Fruit fly (Drosophila melanogaster) whole organism, embryonic: Measurements from ENCODE around the gene hll.

Experiments used
- Ada2b ChIP-seq: fragments of 200-800 bp; sonication (Bioruptor generic); IDR thresholded peaks from 2 replicates; pipeline ENCODE4 v1.3.6; 2022; ENCODE audit warnings: missing biosample characterization, missing genetic modification characterization
- Atf6 ChIP-seq: fragments of 200-800 bp; sonication (Bioruptor generic); IDR thresholded peaks from 2 replicates; pipeline ENCODE4 v1.3.6; 2022; ENCODE audit warnings: missing biosample characterization, missing genetic modification characterization
- B-H1 ChIP-seq: fragments of 200-800 bp; sonication (Bioruptor generic); IDR thresholded peaks from 3 replicates; pipeline ENCODE4 v1.3.6; 2022; ENCODE audit warnings: missing biosample characterization, missing genetic modification characterization
- Blimp-1 ChIP-seq: fragments of 200-800 bp; sonication (Bioruptor generic); optimal IDR thresholded peaks from 3 replicates; lab custom pipeline; 2018; ENCODE audit warnings: missing biosample characterization, missing genetic modification characterization, mild to moderate bottlenecking, moderate library complexity, missing genetic modification reagents
- CG17328 ChIP-seq: fragments of 200-800 bp; sonication (Bioruptor generic); IDR thresholded peaks from 2 replicates; pipeline ENCODE4 v1.3.6; 2022; ENCODE audit warnings: missing biosample characterization, missing genetic modification characterization
- CG17359 ChIP-seq: fragments of 200-800 bp; sonication (Bioruptor generic); optimal IDR thresholded peaks from 3 replicates; lab custom pipeline; 2018; ENCODE audit warnings: missing biosample characterization, mild to moderate bottlenecking, missing genetic modification characterization, moderate library complexity
- CG2199 ChIP-seq: fragments of 200-800 bp; sonication (Bioruptor generic); IDR thresholded peaks from 3 replicates; pipeline ENCODE4 v1.3.6; 2022; ENCODE audit warnings: missing biosample characterization, missing genetic modification characterization
- CG31441 ChIP-seq: fragments of 200-800 bp; sonication (Bioruptor generic); IDR thresholded peaks from 2 replicates; pipeline ENCODE4 v1.3.6; 2022; ENCODE audit warnings: missing biosample characterization, missing genetic modification characterization
- CG32532 ChIP-seq: fragments of 200-800 bp; sonication (Bioruptor generic); IDR thresholded peaks from 2 replicates; pipeline ENCODE4 v1.3.6; 2022; ENCODE audit warnings: missing biosample characterization, missing genetic modification characterization
- CG33213 ChIP-seq: fragments of 200-800 bp; sonication (Bioruptor generic); optimal IDR thresholded peaks from 3 replicates; lab custom pipeline; 2016; ENCODE audit warnings: missing biosample characterization, missing genetic modification characterization
- CG43689 ChIP-seq: fragments of 200-800 bp; sonication (Bioruptor generic); IDR thresholded peaks from 2 replicates; pipeline ENCODE4 v1.3.6; 2022; ENCODE audit warnings: missing biosample characterization, missing genetic modification characterization
- CG7556 ChIP-seq: fragments of 200-800 bp; sonication (Bioruptor generic); optimal IDR thresholded peaks from 2 replicates; lab custom pipeline; 2017; ENCODE audit warnings: missing biosample characterization, mild to moderate bottlenecking, missing genetic modification characterization
- CG7839 ChIP-seq: fragments of 200-800 bp; sonication (Bioruptor generic); optimal IDR thresholded peaks from 3 replicates; lab custom pipeline; 2018; ENCODE audit warnings: missing biosample characterization, mild to moderate bottlenecking, missing genetic modification characterization, moderate library complexity
- CG7928 ChIP-seq: fragments of 200-800 bp; sonication (Bioruptor generic); optimal IDR thresholded peaks from 2 replicates; lab custom pipeline; 2017; ENCODE audit warnings: missing biosample characterization, mild to moderate bottlenecking, missing genetic modification characterization
- CG8290 ChIP-seq, 3 experiments: fragments of 200-800 bp; sonication (Bioruptor generic); optimal IDR thresholded peaks; 2 replicates each; lab custom pipeline; 2016 to 2019; ENCODE audit warnings: missing biosample characterization in 3 of 3, missing genetic modification characterization in 3 of 3, mild to moderate bottlenecking in 2 of 3, moderate library complexity in 1 of 3
- CG8388 ChIP-seq: fragments of 200-800 bp; sonication (Bioruptor generic); optimal IDR thresholded peaks from 2 replicates; lab custom pipeline; 2019; ENCODE audit warnings: missing biosample characterization, mild to moderate bottlenecking, missing genetic modification characterization, moderate library complexity
- CG9932 ChIP-seq: fragments of 200-800 bp; sonication (Bioruptor generic); IDR thresholded peaks from 2 replicates; pipeline ENCODE4 v1.3.6; 2022; ENCODE audit warnings: missing biosample characterization, missing genetic modification characterization
- CoRest ChIP-seq: fragments of 200-800 bp; sonication (Bioruptor generic); optimal IDR thresholded peaks from 3 replicates; lab custom pipeline; 2018; ENCODE audit warnings: missing biosample characterization, mild to moderate bottlenecking, missing genetic modification characterization, moderate library complexity
- D19B ChIP-seq: fragments of 200-800 bp; sonication (Bioruptor generic); optimal IDR thresholded peaks from 2 replicates; lab custom pipeline; 2017; ENCODE audit warnings: missing biosample characterization, mild to moderate bottlenecking, missing genetic modification characterization
- Dref ChIP-seq: fragments of 200-800 bp; sonication (Bioruptor generic); IDR thresholded peaks from 2 replicates; pipeline ENCODE4 v1.3.6; 2022; ENCODE audit warnings: missing biosample characterization, missing genetic modification characterization
- Drgx ChIP-seq: fragments of 200-800 bp; sonication (Bioruptor generic); IDR thresholded peaks from 2 replicates; pipeline ENCODE4 v1.3.6; 2022; ENCODE audit warnings: missing biosample characterization, missing genetic modification characterization
- Elba2 ChIP-seq: fragments of 200-800 bp; sonication (Bioruptor generic); optimal IDR thresholded peaks from 3 replicates; lab custom pipeline; 2016; ENCODE audit warnings: missing biosample characterization, missing genetic modification characterization
- Fer3 ChIP-seq: fragments of 200-800 bp; sonication (Bioruptor generic); optimal IDR thresholded peaks from 2 replicates; lab custom pipeline; 2018; ENCODE audit warnings: missing biosample characterization, mild to moderate bottlenecking, missing genetic modification characterization, moderate library complexity
- Gug ChIP-seq: fragments of 200-800 bp; sonication (Bioruptor generic); IDR thresholded peaks from 4 replicates; pipeline ENCODE4 v1.3.6; 2022; ENCODE audit warnings: missing biosample characterization, missing genetic modification characterization
- H2.0 ChIP-seq: fragments of 200-800 bp; sonication (Bioruptor generic); IDR thresholded peaks from 2 replicates; pipeline ENCODE4 v1.3.6; 2022; ENCODE audit warnings: missing biosample characterization, missing genetic modification characterization
- Mad ChIP-seq: fragments of 200-800 bp; sonication (Bioruptor generic); optimal IDR thresholded peaks from 2 replicates; lab custom pipeline; 2016; ENCODE audit warnings: missing biosample characterization, missing genetic modification characterization
- Med ChIP-seq: fragments of 200-800 bp; sonication (Bioruptor generic); peaks from one replicate; lab custom pipeline; 2016; ENCODE audit warnings: missing biosample characterization, missing genetic modification characterization, mild to moderate bottlenecking, inconsistent platforms, moderate library complexity
- Mrtf ChIP-seq: fragments of 200-800 bp; sonication (Bioruptor generic); IDR thresholded peaks from 3 replicates; pipeline ENCODE4 v1.3.6; 2022; ENCODE audit warnings: missing biosample characterization, missing genetic modification characterization
- PHDP ChIP-seq: fragments of 200-800 bp; sonication (Bioruptor generic); optimal IDR thresholded peaks from 3 replicates; lab custom pipeline; 2018; ENCODE audit warnings: missing biosample characterization, mild to moderate bottlenecking, missing genetic modification characterization, moderate library complexity
- Pdp1 ChIP-seq, 2 experiments: fragments of 200-800 bp; sonication (Bioruptor generic); optimal IDR thresholded peaks; 3 replicates each; lab custom pipeline; 2016; ENCODE audit warnings: missing biosample characterization in 2 of 2, missing genetic modification characterization in 2 of 2, mild to moderate bottlenecking in 1 of 2, moderate library complexity in 1 of 2
- Six4 ChIP-seq: fragments of 200-800 bp; sonication (Bioruptor generic); optimal IDR thresholded peaks from 2 replicates; lab custom pipeline; 2016; ENCODE audit warnings: missing biosample characterization, missing genetic modification characterization
- Xrp1 ChIP-seq: fragments of 200-800 bp; sonication (Bioruptor generic); IDR thresholded peaks from 2 replicates; pipeline ENCODE4 v1.3.6; 2022; ENCODE audit warnings: missing biosample characterization, missing genetic modification characterization
- ac ChIP-seq: fragments of 200-800 bp; sonication (Bioruptor generic); optimal IDR thresholded peaks from 3 replicates; lab custom pipeline; 2017; ENCODE audit warnings: missing biosample characterization, mild to moderate bottlenecking, missing genetic modification characterization
- az2 ChIP-seq: fragments of 200-800 bp; sonication (Bioruptor generic); optimal IDR thresholded peaks from 3 replicates; lab custom pipeline; 2016; ENCODE audit warnings: missing biosample characterization, missing genetic modification characterization
- bcd ChIP-seq: fragments of 200-800 bp; sonication (Bioruptor generic); optimal IDR thresholded peaks from 2 replicates; lab custom pipeline; 2017; ENCODE audit warnings: missing biosample characterization, mild to moderate bottlenecking, missing genetic modification characterization
- bsh ChIP-seq, 2 experiments: fragments of 200-800 bp; sonication (Bioruptor generic); optimal IDR thresholded peaks; 2 replicates each; lab custom pipeline; 2017 to 2018; ENCODE audit warnings: mild to moderate bottlenecking in 2 of 2, missing biosample characterization in 2 of 2, missing genetic modification characterization in 2 of 2, moderate library complexity in 1 of 2
- ci ChIP-seq: fragments of 200-800 bp; sonication (Bioruptor generic); IDR thresholded peaks from 3 replicates; pipeline ENCODE4 v1.3.6; 2022; ENCODE audit warnings: missing biosample characterization, missing genetic modification characterization
- dmrt99B ChIP-seq: fragments of 200-800 bp; sonication (Bioruptor generic); optimal IDR thresholded peaks from 2 replicates; lab custom pipeline; 2018; ENCODE audit warnings: missing biosample characterization, mild to moderate bottlenecking, missing genetic modification characterization, moderate library complexity
- dpn ChIP-seq, 2 experiments: fragments of 200-800 bp; sonication (Bioruptor generic); optimal IDR thresholded peaks; 3 replicates each; lab custom pipeline; 2016; ENCODE audit warnings: missing biosample characterization in 2 of 2, missing genetic modification characterization in 2 of 2
- gt ChIP-seq: fragments of 200-800 bp; sonication (Bioruptor generic); IDR thresholded peaks from 2 replicates; pipeline ENCODE4 v1.3.6; 2022; ENCODE audit warnings: missing biosample characterization, missing genetic modification characterization
- jumu ChIP-seq: fragments of 200-800 bp; sonication (Bioruptor generic); optimal IDR thresholded peaks from 3 replicates; lab custom pipeline; 2016; ENCODE audit warnings: missing biosample characterization, missing genetic modification characterization
- knrl ChIP-seq: fragments of 200-800 bp; sonication (Bioruptor generic); IDR thresholded peaks from 3 replicates; pipeline ENCODE4 v1.3.6; 2022; ENCODE audit warnings: missing biosample characterization, missing genetic modification characterization; ENCODE audit not compliant: partially characterized antibody
- lmd ChIP-seq: fragments of 200-800 bp; sonication (Bioruptor generic); IDR thresholded peaks from 2 replicates; pipeline ENCODE4 v1.3.6; 2022; ENCODE audit warnings: missing biosample characterization, missing genetic modification characterization
- onecut ChIP-seq: fragments of 200-800 bp; sonication (Bioruptor generic); IDR thresholded peaks from 2 replicates; pipeline ENCODE4 v1.3.6; 2022; ENCODE audit warnings: missing biosample characterization, missing genetic modification characterization
- ranshi ChIP-seq: fragments of 200-800 bp; sonication (Bioruptor generic); IDR thresholded peaks from 2 replicates; pipeline ENCODE4 v1.3.6; 2022; ENCODE audit warnings: missing biosample characterization, missing genetic modification characterization
- scrt ChIP-seq: fragments of 200-800 bp; sonication (Bioruptor generic); optimal IDR thresholded peaks from 2 replicates; lab custom pipeline; 2018; ENCODE audit warnings: missing biosample characterization, mild to moderate bottlenecking, missing genetic modification characterization, moderate library complexity
- slbo ChIP-seq: fragments of 200-800 bp; sonication (Bioruptor generic); IDR thresholded peaks from 2 replicates; pipeline ENCODE4 v1.3.6; 2022; ENCODE audit warnings: missing biosample characterization, missing genetic modification characterization
- sug ChIP-seq: fragments of 200-800 bp; optimal IDR thresholded peaks from 2 replicates; lab custom pipeline; 2019; ENCODE audit warnings: missing biosample characterization, mild to moderate bottlenecking, missing genetic modification characterization, moderate library complexity

The hll gene

dm6 chr2L:14011591-14012303, 15.1 kb upstream of the hll start (continued):
- TF ChIP-seq sug: peak; percentile 41
- TF ChIP-seq Elba2 (GFP tag; lab: Kevin White, UChicago): no peak
- TF ChIP-seq CG33213 (GFP tag; lab: Kevin White, UChicago): peak; percentile 4
- no peak for TF ChIP-seq gt (GFP tag; lab: Robert Waterston, UW)
- TF ChIP-seq Pdp1 (GFP tag; optimal IDR thresholded peaks at IDR 0.05; lab: Kevin White, UChicago): peak in 1 of 2 experiments; percentile 56
- no peak for TF ChIP-seq Mrtf (GFP tag; lab: Robert Waterston, UW)
- peak; percentile 65; the same call in 2 of the 3 replicates for TF ChIP-seq ci (GFP tag; lab: Robert Waterston, UW)
- TF ChIP-seq Six4 (GFP tag; lab: Kevin White, UChicago): peak; percentile 0
- TF ChIP-seq Ada2b: peak; percentile 58
- TF ChIP-seq H2.0 (GFP tag; lab: Robert Waterston, UW): peak; percentile 53; the same call in 1 of the 2 replicates
- TF ChIP-seq onecut: peak; percentile 48; the same call in 1 of the 2 replicates
- peak; percentile 30 for TF ChIP-seq Fer3
- peak; percentile 100 for TF ChIP-seq CG8388
- no peak for TF ChIP-seq CG17328 (GFP tag; lab: Robert Waterston, UW)
- TF ChIP-seq Gug: 0 out of 4 replicates have a peak, but pooled peaks have one; percentile 18
- TF ChIP-seq B-H1: peak; percentile 19; the same call in 1 of the 3 replicates
- TF ChIP-seq slbo (GFP tag; lab: Robert Waterston, UW): peak; percentile 85
- TF ChIP-seq bsh (GFP tag; optimal IDR thresholded peaks at IDR 0.05; lab: Kevin White, UChicago): peak in 1 of 2 experiments; percentile 50
- TF ChIP-seq ranshi (GFP tag; lab: Robert Waterston, UW): 0 out of 2 replicates have a peak, but pooled peaks have one; percentile 10
- TF ChIP-seq CG32532: peak; percentile 80
- peak; percentile 41 for TF ChIP-seq Blimp-1 (GFP tag; lab: Kevin White, UChicago)
- TF ChIP-seq dpn (GFP tag; optimal IDR thresholded peaks at IDR 0.05; lab: Kevin White, UChicago): peak; percentile 5 to 15
- no peak for TF ChIP-seq ac (GFP tag; lab: Kevin White, UChicago)
- peak; percentile 27 for TF ChIP-seq scrt (GFP tag; lab: Kevin White, UChicago)
- no peak for TF ChIP-seq Dref (GFP tag; lab: Robert Waterston, UW)
- peak; percentile 72 for TF ChIP-seq Xrp1 (GFP tag; lab: Robert Waterston, UW)
- peak; percentile 75 for TF ChIP-seq Atf6 (GFP tag; lab: Robert Waterston, UW)
- TF ChIP-seq az2: peak; percentile 30
- no peak for TF ChIP-seq D19B (GFP tag; lab: Kevin White, UChicago)
- TF ChIP-seq CG8290 (GFP tag; optimal IDR thresholded peaks at IDR 0.05; lab: Kevin White, UChicago): peak; percentile 27
- TF ChIP-seq CG8290 (tag; optimal IDR thresholded peaks at IDR 0.05; lab: Kevin White, UChicago): peak in 1 of 2 experiments; percentile 27
- TF ChIP-seq CG2199 (GFP tag; lab: Robert Waterston, UW): peak; percentile 76; the same call in 1 of the 3 replicates
- peak; percentile 36; the same call in 1 of the 3 replicates for TF ChIP-seq knrl (GFP tag; lab: Robert Waterston, UW)
- peak; percentile 33 for TF ChIP-seq CoRest
- TF ChIP-seq CG31441 (GFP tag; lab: Robert Waterston, UW): peak; percentile 35; the same call in 1 of the 2 replicates
- peak; percentile 49 for TF ChIP-seq dmrt99B (tag; lab: Kevin White, UChicago)
- TF ChIP-seq Med: peak; percentile 88
- peak; percentile 48 for TF ChIP-seq CG17359
- peak; percentile 43 for TF ChIP-seq bcd (GFP tag; lab: Kevin White, UChicago)
- TF ChIP-seq Mad (GFP tag; lab: Kevin White, UChicago): no peak
- TF ChIP-seq CG43689: peak; percentile 17; the same call in 1 of the 2 replicates
- no peak for TF ChIP-seq jumu (GFP tag; lab: Kevin White, UChicago)
- TF ChIP-seq CG7928 (GFP tag; lab: Kevin White, UChicago): no peak
- peak; percentile 62 for TF ChIP-seq CG7839 (tag; lab: Kevin White, UChicago)
- TF ChIP-seq CG9932: peak; percentile 76
- TF ChIP-seq lmd (GFP tag; lab: Robert Waterston, UW): peak; percentile 64; the same call in 1 of the 2 replicates
- TF ChIP-seq Drgx (GFP tag; lab: Robert Waterston, UW): no peak; the same call in 1 of the 2 replicates
- TF ChIP-seq CG7556 (GFP tag; lab: Kevin White, UChicago): no peak
- TF ChIP-seq PHDP (tag; lab: Kevin White, UChicago): peak; percentile 56
